Worm (Caenorhabditis elegans): ENCODE data around the gene Y51H4A.936.
"Not testable (repeated sequence)": the region's sequence is repeated elsewhere in the genome, so short reads cannot be mapped to it uniquely, and the experiment has no call there.

Y51H4A.936 gene

ce11 chrIV:16629090-16629489 is at the start of gene Y51H4A.936:
Gene Y51H4A.936 (plus strand): TSS chrIV:16629390.
- TF ChIP-seq nhr-77 (tag; optimal IDR thresholded peaks at IDR 0.05) (no peak), lsy-2 (tag; optimal IDR thresholded peaks at IDR 0.05) (no peak), mbf-1 (tag; optimal IDR thresholded peaks at IDR 0.05) (no peak), elt-3 (tag; optimal IDR thresholded peaks at IDR 0.05) (no peak), sma-9 (GFP tag; optimal IDR thresholded peaks at IDR 0.05) (no peak), sma-9 (tag; optimal IDR thresholded peaks at IDR 0.05) (no peak), nhr-129 (tag; optimal IDR thresholded peaks at IDR 0.05) (no peak)

ce11 chrIV:16601599-16601998 is 27.6 kb upstream of the Y51H4A.936 start:
- TF ChIP-seq F13H6.1 (tag; optimal IDR thresholded peaks at IDR 0.05) (no peak), nhr-237 (tag; optimal IDR thresholded peaks at IDR 0.05) (no peak), Y55F3AM.14 (GFP tag; optimal IDR thresholded peaks at IDR 0.05) (no peak), peb-1 (tag; optimal IDR thresholded peaks at IDR 0.05) (no peak), lin-13 (GFP tag; optimal IDR thresholded peaks at IDR 0.05) (no peak), lsy-2 (tag; optimal IDR thresholded peaks at IDR 0.05) (no peak), aly-2 (tag; optimal IDR thresholded peaks at IDR 0.05) (no peak)

DNA sequence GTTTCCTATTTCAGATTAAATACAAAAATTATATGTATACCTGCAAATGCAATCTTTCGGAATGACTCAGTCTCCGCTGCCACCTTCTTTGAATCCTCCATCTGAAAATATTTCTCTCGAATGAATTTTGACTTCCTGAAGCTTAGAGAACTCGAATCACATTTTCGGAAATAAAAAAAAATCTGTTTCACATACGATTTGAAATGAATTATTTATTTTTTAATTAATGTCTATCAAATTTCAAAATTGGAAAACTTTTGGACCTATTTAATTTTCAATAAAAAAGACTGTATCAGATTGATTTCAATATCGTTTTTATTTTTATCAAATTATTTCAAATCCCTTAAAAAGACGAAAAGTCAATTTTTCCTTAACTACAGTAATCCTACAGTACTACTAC is 26.5 kb upstream of the Y51H4A.936 start, which contains the start of gene col-137:
Gene col-137 (minus strand): TSS at position 101 of the 400 bp plus-strand sequence.
- TF ChIP-seq elt-1 (tag; optimal IDR thresholded peaks at IDR 0.05) = no peak
- TF ChIP-seq nhr-25 (tag; optimal IDR thresholded peaks at IDR 0.05) = no peak
- TF ChIP-seq sem-4 (tag; optimal IDR thresholded peaks at IDR 0.05) = no peak

- TF ChIP-seq nhr-25 (tag; optimal IDR thresholded peaks at IDR 0.05) = no peak
Observed at ce11 chrIV:16622522-16622921, 6.7 kb upstream of the Y51H4A.936 start.

- TF ChIP-seq fos-1 (tag; optimal IDR thresholded peaks at IDR 0.05); ztf-1 (GFP tag; conservative IDR thresholded peaks at IDR 0.05); lin-11 (tag; optimal IDR thresholded peaks at IDR 0.05): not testable (repeated sequence)
Observed at ce11 chrIV:16625909-16626308, 3.3 kb upstream of the Y51H4A.936 start, which contains the start of gene fip-7. Gene fip-7 (plus strand): TSS chrIV:16626209.

- TF ChIP-seq C34F6.9 (tag; optimal IDR thresholded peaks at IDR 0.05) (no peak), nhr-12 (tag; optimal IDR thresholded peaks at IDR 0.05) (no peak), egl-27 (tag; optimal IDR thresholded peaks at IDR 0.05) (no peak), ztf-4 (tag; optimal IDR thresholded peaks at IDR 0.05) (no peak)
Observed at ce11 chrIV:16627676-16628075, 1.5 kb upstream of the Y51H4A.936 start, which contains the start of gene fipr-28. Gene fipr-28 (plus strand): TSS chrIV:16627976.

ce11 chrIV:16629815-16630214 is 625 bp downstream of the Y51H4A.936 start:
- TF ChIP-seq C34F6.9 (tag; optimal IDR thresholded peaks at IDR 0.05) = no peak
- TF ChIP-seq unc-62 (GFP tag; optimal IDR thresholded peaks at IDR 0.05) = no peak
- no peak for TF ChIP-seq lin-13 (GFP tag; optimal IDR thresholded peaks at IDR 0.05)
- TF ChIP-seq gmeb-1 (tag; optimal IDR thresholded peaks at IDR 0.05) = no peak
- TF ChIP-seq R02D3.7 (tag; optimal IDR thresholded peaks at IDR 0.05) = no peak
- TF ChIP-seq crh-2 (tag; optimal IDR thresholded peaks at IDR 0.05) = no peak
- no peak for TF ChIP-seq elt-1 (tag; optimal IDR thresholded peaks at IDR 0.05)
- no peak for TF ChIP-seq unc-55 (GFP tag; optimal IDR thresholded peaks at IDR 0.05)
- TF ChIP-seq nhr-11 (tag; optimal IDR thresholded peaks at IDR 0.05) = no peak
- no peak for TF ChIP-seq sma-3 (GFP tag; optimal IDR thresholded peaks at IDR 0.05)
- no peak for TF ChIP-seq snpc-4 (tag; optimal IDR thresholded peaks at IDR 0.05)

ce11 chrIV:16630622-16631021 is 1.4 kb downstream of the Y51H4A.936 start, which contains the start of gene fipr-27:
Gene fipr-27 (plus strand): TSS chrIV:16630922.
- no peak for TF ChIP-seq Y55F3AM.14 (GFP tag; optimal IDR thresholded peaks at IDR 0.05)
- no peak for TF ChIP-seq nhr-12 (tag; optimal IDR thresholded peaks at IDR 0.05)
- TF ChIP-seq zag-1 (tag; optimal IDR thresholded peaks at IDR 0.05) = no peak
- no peak for TF ChIP-seq nhr-237 (tag; optimal IDR thresholded peaks at IDR 0.05)
- TF ChIP-seq skn-1 (tag; optimal IDR thresholded peaks at IDR 0.05) = no peak

Measured in whole organism, L2 larva.